Fruit fly (Drosophila melanogaster) whole organism, prepupa: ENCODE data around the gene Muted.

Source experiments
- Blimp-1 ChIP-seq: fragments of 200-800 bp; sonication (Bioruptor generic); optimal IDR thresholded peaks from 3 replicates; lab custom pipeline; 2017; ENCODE audit warnings: missing biosample characterization, missing genetic modification characterization, mild to moderate bottlenecking, moderate library complexity, missing genetic modification reagents
- CG10631 ChIP-seq: fragments of 200-800 bp; sonication (Bioruptor generic); optimal IDR thresholded peaks from 2 replicates; lab custom pipeline; 2016; ENCODE audit warnings: missing biosample characterization, missing genetic modification characterization
- CG10669 ChIP-seq: fragments of 200-800 bp; sonication (Bioruptor generic); optimal IDR thresholded peaks from 3 replicates; lab custom pipeline; 2018; ENCODE audit warnings: missing biosample characterization, mild to moderate bottlenecking, missing genetic modification characterization, moderate library complexity
- CG11902 ChIP-seq: fragments of 200-800 bp; sonication (Bioruptor generic); optimal IDR thresholded peaks from 3 replicates; lab custom pipeline; 2016; ENCODE audit warnings: missing biosample characterization, missing genetic modification characterization
- CG15336 ChIP-seq: fragments of 200-800 bp; sonication (Bioruptor generic); IDR thresholded peaks from 2 replicates; pipeline ENCODE4 v1.3.6; 2022; ENCODE audit warnings: missing biosample characterization, missing genetic modification characterization
- CG16779 ChIP-seq: fragments of 200-800 bp; sonication (Bioruptor generic); optimal IDR thresholded peaks from 3 replicates; lab custom pipeline; 2017; ENCODE audit warnings: missing biosample characterization, mild to moderate bottlenecking, missing genetic modification characterization
- CG3032 ChIP-seq: fragments of 200-800 bp; optimal IDR thresholded peaks from 2 replicates; lab custom pipeline; 2019; ENCODE audit warnings: missing biosample characterization, mild to moderate bottlenecking, missing genetic modification characterization, moderate library complexity
- CG31627 ChIP-seq: fragments of 200-800 bp; sonication (Bioruptor generic); optimal IDR thresholded peaks from 3 replicates; lab custom pipeline; 2016; ENCODE audit warnings: missing biosample characterization, missing genetic modification characterization
- CG34406 ChIP-seq: fragments of 200-800 bp; sonication (Bioruptor generic); optimal IDR thresholded peaks from 3 replicates; lab custom pipeline; 2016; ENCODE audit warnings: missing biosample characterization, missing genetic modification characterization
- CG3919 ChIP-seq: fragments of 200-800 bp; sonication (Bioruptor generic); optimal IDR thresholded peaks from 3 replicates; lab custom pipeline; 2016; ENCODE audit warnings: missing biosample characterization, missing genetic modification characterization
- CG4318 ChIP-seq: fragments of 200-800 bp; sonication (Bioruptor generic); optimal IDR thresholded peaks from 3 replicates; lab custom pipeline; 2017; ENCODE audit warnings: missing biosample characterization, mild to moderate bottlenecking, missing genetic modification characterization
- CG6276 ChIP-seq: fragments of 200-800 bp; sonication (Bioruptor generic); optimal IDR thresholded peaks from 2 replicates; lab custom pipeline; 2017; ENCODE audit warnings: missing biosample characterization, mild to moderate bottlenecking, missing genetic modification characterization
- CG6792 ChIP-seq: fragments of 200-800 bp; sonication (Bioruptor generic); optimal IDR thresholded peaks from 3 replicates; lab custom pipeline; 2016; ENCODE audit warnings: missing biosample characterization, missing genetic modification characterization
- CG6808 ChIP-seq: fragments of 200-800 bp; sonication (Bioruptor generic); optimal IDR thresholded peaks from 3 replicates; lab custom pipeline; 2017; ENCODE audit warnings: missing biosample characterization, missing genetic modification characterization, mild to moderate bottlenecking, moderate library complexity, missing genetic modification reagents
- CG6854 ChIP-seq: fragments of 200-800 bp; sonication (Bioruptor generic); optimal IDR thresholded peaks from 2 replicates; lab custom pipeline; 2017; ENCODE audit warnings: missing biosample characterization, mild to moderate bottlenecking, missing genetic modification characterization
- CG7368 ChIP-seq: fragments of 200-800 bp; sonication (Bioruptor generic); optimal IDR thresholded peaks from 3 replicates; lab custom pipeline; 2016; ENCODE audit warnings: missing biosample characterization, missing genetic modification characterization
- CG8119 ChIP-seq: fragments of 200-800 bp; sonication (Bioruptor generic); IDR thresholded peaks from 3 replicates; pipeline ENCODE4 v1.3.6; 2022; ENCODE audit warnings: missing biosample characterization, missing genetic modification characterization
- CG8319 ChIP-seq: fragments of 200-800 bp; sonication (Bioruptor generic); optimal IDR thresholded peaks from 3 replicates; lab custom pipeline; 2016; ENCODE audit warnings: missing biosample characterization, missing genetic modification characterization
- CG8632 ChIP-seq: fragments of 200-800 bp; sonication (Bioruptor generic); optimal IDR thresholded peaks from 3 replicates; lab custom pipeline; 2016; ENCODE audit warnings: missing biosample characterization, missing genetic modification characterization
- Ets21C ChIP-seq: fragments of 200-800 bp; sonication (Bioruptor generic); optimal IDR thresholded peaks from 3 replicates; lab custom pipeline; 2016; ENCODE audit warnings: missing biosample characterization, missing genetic modification characterization
- Ets96B ChIP-seq: fragments of 200-800 bp; optimal IDR thresholded peaks from 2 replicates; lab custom pipeline; 2019; ENCODE audit warnings: missing biosample characterization, mild to moderate bottlenecking, missing genetic modification characterization, moderate library complexity
- Gug ChIP-seq: fragments of 200-800 bp; sonication (Bioruptor generic); IDR thresholded peaks from 2 replicates; pipeline ENCODE4 v1.3.6; 2022; ENCODE audit warnings: missing biosample characterization, missing genetic modification characterization
- Hr38 ChIP-seq: sonication (Bioruptor generic); optimal IDR thresholded peaks from 2 replicates; lab custom pipeline; 2016; ENCODE audit warnings: missing biosample characterization, missing genetic modification characterization
- Hr39 ChIP-seq: fragments of 200-800 bp; sonication (Bioruptor generic); optimal IDR thresholded peaks from 2 replicates; lab custom pipeline; 2016; ENCODE audit warnings: missing biosample characterization, missing genetic modification characterization
- Met ChIP-seq: fragments of 200-800 bp; sonication (Bioruptor generic); optimal IDR thresholded peaks from 3 replicates; lab custom pipeline; 2016; ENCODE audit warnings: missing biosample characterization, missing genetic modification characterization
- OdsH ChIP-seq: fragments of 200-800 bp; sonication (Bioruptor generic); optimal IDR thresholded peaks from 3 replicates; lab custom pipeline; 2016; ENCODE audit warnings: missing biosample characterization, missing genetic modification characterization
- Smox ChIP-seq: fragments of 200-800 bp; sonication (Bioruptor generic); optimal IDR thresholded peaks from 3 replicates; lab custom pipeline; 2016; ENCODE audit warnings: missing biosample characterization, missing genetic modification characterization
- Sox102F ChIP-seq: fragments of 200-800 bp; sonication (Bioruptor generic); optimal IDR thresholded peaks from 2 replicates; lab custom pipeline; 2016; ENCODE audit warnings: missing biosample characterization, mild to moderate bottlenecking, missing genetic modification characterization
- Sox14 ChIP-seq: fragments of 200-800 bp; sonication (Bioruptor generic); optimal IDR thresholded peaks from 3 replicates; lab custom pipeline; 2016; ENCODE audit warnings: missing biosample characterization, missing genetic modification characterization
- achi ChIP-seq: fragments of 200-800 bp; sonication (Bioruptor generic); optimal IDR thresholded peaks from 3 replicates; lab custom pipeline; 2016; ENCODE audit warnings: missing biosample characterization, missing genetic modification characterization
- acj6 ChIP-seq: fragments of 200-800 bp; sonication (Bioruptor generic); optimal IDR thresholded peaks from 3 replicates; lab custom pipeline; 2016; ENCODE audit warnings: missing biosample characterization, missing genetic modification characterization
- cyc ChIP-seq: fragments of 200-800 bp; sonication (Bioruptor generic); optimal IDR thresholded peaks from 3 replicates; lab custom pipeline; 2016; ENCODE audit warnings: missing biosample characterization, missing genetic modification characterization
- dsx ChIP-seq: fragments of 200-800 bp; optimal IDR thresholded peaks from 3 replicates; lab custom pipeline; 2019; ENCODE audit warnings: missing biosample characterization, mild to moderate bottlenecking, missing genetic modification characterization, moderate library complexity; ENCODE audit not compliant: poor library complexity, severe bottlenecking
- eg ChIP-seq: fragments of 200-800 bp; sonication (Bioruptor generic); IDR thresholded peaks from 3 replicates; pipeline ENCODE4 v1.3.6; 2022; ENCODE audit warnings: missing biosample characterization, missing genetic modification characterization
- fd59A ChIP-seq: fragments of 200-800 bp; sonication (Bioruptor generic); optimal IDR thresholded peaks from 2 replicates; lab custom pipeline; 2017; ENCODE audit warnings: missing biosample characterization, mild to moderate bottlenecking, missing genetic modification characterization, missing genetic modification reagents
- fd85E ChIP-seq: fragments of 200-800 bp; sonication (Bioruptor generic); optimal IDR thresholded peaks from 3 replicates; lab custom pipeline; 2016; ENCODE audit warnings: missing biosample characterization, missing genetic modification characterization
- lz ChIP-seq: fragments of 200-800 bp; sonication (Bioruptor generic); optimal IDR thresholded peaks from 3 replicates; lab custom pipeline; 2016; ENCODE audit warnings: missing biosample characterization, missing genetic modification characterization
- pdm3 ChIP-seq: fragments of 200-800 bp; sonication (Bioruptor generic); optimal IDR thresholded peaks from 3 replicates; lab custom pipeline; 2016; ENCODE audit warnings: missing biosample characterization, missing genetic modification characterization
- spab ChIP-seq: fragments of 200-800 bp; sonication (Bioruptor generic); optimal IDR thresholded peaks from 2 replicates; lab custom pipeline; 2017; ENCODE audit warnings: missing biosample characterization, mild to moderate bottlenecking, missing genetic modification characterization, missing genetic modification reagents
- ss ChIP-seq, 2 experiments: fragments of 200-800 bp; sonication (Bioruptor generic); optimal IDR thresholded peaks; 2 replicates in 1 of 2; 3 replicates in 1 of 2; lab custom pipeline; 2017 to 2018; ENCODE audit warnings: mild to moderate bottlenecking in 2 of 2, missing biosample characterization in 2 of 2, missing genetic modification characterization in 2 of 2, moderate library complexity in 1 of 2
- svp ChIP-seq: fragments of 200-800 bp; sonication (Bioruptor generic); peaks from one replicate; lab custom pipeline; 2016; ENCODE audit warnings: missing biosample characterization, missing genetic modification characterization
- topi ChIP-seq: fragments of 200-800 bp; sonication (Bioruptor generic); optimal IDR thresholded peaks from 3 replicates; lab custom pipeline; 2016; ENCODE audit warnings: missing biosample characterization, missing genetic modification characterization
- vri ChIP-seq: fragments of 200-800 bp; sonication (Bioruptor generic); optimal IDR thresholded peaks from 3 replicates; lab custom pipeline; 2016; ENCODE audit warnings: missing biosample characterization, mild to moderate bottlenecking, missing genetic modification characterization

The Muted gene

dm6 chr3R:22358810-22359209 is 3.6 kb upstream of the Muted start (continued):
- TF ChIP-seq CG34406 (GFP tag; lab: Kevin White, UChicago) (peak; percentile 76), acj6 (GFP tag; lab: Kevin White, UChicago) (peak; percentile 86), Sox102F (GFP tag; lab: Kevin White, UChicago) (peak; percentile 77), CG3919 (GFP tag; lab: Kevin White, UChicago) (peak; percentile 81), cyc (GFP tag; lab: Kevin White, UChicago) (peak; percentile 64), CG10631 (GFP tag; lab: Kevin White, UChicago) (peak; percentile 57), CG15336 (GFP tag; lab: Robert Waterston, UW) (peak; percentile 88), achi (GFP tag; lab: Kevin White, UChicago) (peak; percentile 79), CG6854 (no peak), CG6808 (GFP tag; lab: Kevin White, UChicago) (peak; percentile 72), CG8319 (peak; percentile 61), Met (GFP tag; lab: Kevin White, UChicago) (peak; percentile 77), CG11902 (GFP tag; lab: Kevin White, UChicago) (peak; percentile 63), CG6276 (GFP tag; lab: Kevin White, UChicago) (peak; percentile 82), Gug (GFP tag; lab: Robert Waterston, UW) (peak; percentile 90), spab (GFP tag; lab: Kevin White, UChicago) (peak; percentile 78), topi (peak; percentile 80), CG8632 (GFP tag; lab: Kevin White, UChicago) (peak; percentile 79), fd85E (peak; percentile 20), CG6792 (GFP tag; lab: Kevin White, UChicago) (peak; percentile 79), ss (GFP tag; optimal IDR thresholded peaks at IDR 0.05; lab: Kevin White, UChicago) (peak; percentile 34 to 68), fd59A (peak; percentile 53), CG3032 (tag; lab: Kevin White, UChicago) (peak; percentile 71), Blimp-1 (no peak), Hr38 (no peak), OdsH (GFP tag; lab: Kevin White, UChicago) (peak; percentile 88), Ets21C (peak; percentile 53), CG7368 (GFP tag; lab: Kevin White, UChicago) (peak; percentile 81), Smox (GFP tag; lab: Kevin White, UChicago) (peak; percentile 81), CG4318 (GFP tag; lab: Kevin White, UChicago) (peak; percentile 63), svp (GFP tag; lab: Kevin White, UChicago) (peak; percentile 96), CG16779 (tag; lab: Kevin White, UChicago) (peak; percentile 36), Hr39 (GFP tag; lab: Kevin White, UChicago) (peak; percentile 80), Ets96B (peak; percentile 84), dsx (GFP tag; lab: Kevin White, UChicago) (peak; percentile 76)

- no peak for TF ChIP-seq topi
- TF ChIP-seq Blimp-1 = no peak
- TF ChIP-seq, all 60 proteins: peak for 0
Observed at dm6 chr3R:22365660-22366195, 3.3 kb downstream of the Muted start, which contains the start of gene CG5382. TSS of gene CG5382 (minus strand) at chr3R:22365983.

dm6 chr3R:22367126-22368076 is 5.0 kb downstream of the Muted start, which contains the start of the genes Polr3F and PyK:
TSS of gene Polr3F (minus strand) at chr3R:22367373.
TSS of gene PyK (plus strand) at chr3R:22367536.
- TF ChIP-seq Gug (GFP tag; lab: Robert Waterston, UW) (no peak), CG4318 (GFP tag; lab: Kevin White, UChicago) (no peak), pdm3 (GFP tag; lab: Kevin White, UChicago) (peak; percentile 36), Met (GFP tag; lab: Kevin White, UChicago) (peak; percentile 26), CG11902 (GFP tag; lab: Kevin White, UChicago) (no peak), CG7368 (GFP tag; lab: Kevin White, UChicago) (no peak), lz (peak; percentile 36), vri (peak; percentile 48), CG16779 (tag; lab: Kevin White, UChicago) (no peak), CG6276 (GFP tag; lab: Kevin White, UChicago) (peak; percentile 41), dsx (GFP tag; lab: Kevin White, UChicago) (peak; percentile 16), CG10631 (GFP tag; lab: Kevin White, UChicago) (no peak), spab (GFP tag; lab: Kevin White, UChicago) (no peak), eg (GFP tag; lab: Robert Waterston, UW) (peak; percentile 72), Sox14 (peak; percentile 47), CG6792 (GFP tag; lab: Kevin White, UChicago) (no peak), topi (peak; percentile 39), fd85E (no peak), svp (GFP tag; lab: Kevin White, UChicago) (peak; percentile 57), CG8119 (peak; percentile 62; the same call in 2 of the 3 replicates), CG10669 (GFP tag; lab: Kevin White, UChicago) (peak; percentile 47), acj6 (GFP tag; lab: Kevin White, UChicago) (peak; percentile 1), fd59A (no peak), CG31627 (GFP tag; lab: Kevin White, UChicago) (peak; percentile 1)
